Worm (Caenorhabditis elegans) whole organism, L1 larva: Measurements from ENCODE around the gene C14C6.3.

ENCODE experiments used
- ces-1 ChIP-seq: fragments of 150-350 bp; optimal IDR thresholded peaks from 2 replicates; lab custom pipeline; 2014; ENCODE audit warnings: missing biosample characterization, missing genetic modification reagents, missing genetic modification characterization
- nhr-76 ChIP-seq: sonication (generic microtip); optimal IDR thresholded peaks from 2 replicates; lab custom pipeline; 2017; ENCODE audit warnings: missing biosample characterization, missing genetic modification characterization
- rnt-1 ChIP-seq: sonication (generic microtip); optimal IDR thresholded peaks from 2 replicates; lab custom pipeline; 2016; ENCODE audit warnings: mild to moderate bottlenecking, missing genetic modification characterization, moderate library complexity, missing compliant biosample characterization

- TF ChIP-seq ces-1 (GFP tag; lab: Kevin White, UChicago) (no peak), nhr-76 (tag; lab: Kevin White, UChicago) (no peak), rnt-1 (no peak)
Observed at ce11 chrV:502803-503273, 40.4 kb upstream of the C14C6.3 start, which contains the start of gene T01G6.10.
